Worm (Caenorhabditis elegans): ENCODE results near the gene txt-2.

DNA sequence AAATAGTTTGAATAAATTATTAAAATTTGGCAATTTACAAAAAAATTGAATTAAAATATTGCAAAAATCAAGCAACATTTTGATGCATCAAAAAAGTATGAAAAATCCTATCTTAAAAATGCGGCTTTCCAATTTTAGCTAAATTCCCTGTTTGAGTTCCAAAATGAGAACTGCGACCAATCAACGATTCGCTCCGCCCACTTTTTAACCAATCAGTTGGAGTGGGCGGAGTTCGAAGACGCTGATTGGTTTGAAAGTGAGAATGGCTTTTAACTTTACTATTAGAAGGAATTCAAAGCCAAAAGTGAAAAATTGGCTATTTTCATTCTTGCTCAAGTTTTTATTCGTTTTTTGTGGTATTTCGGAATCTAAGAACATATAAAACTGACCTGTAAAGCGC is 7.3 kb upstream of the txt-2 start:
- TF ChIP-seq pha-4 (tag; optimal IDR thresholded peaks at IDR 0.05) (no peak), ceh-9 (tag; optimal IDR thresholded peaks at IDR 0.05) (no peak), unc-55 (GFP tag; optimal IDR thresholded peaks at IDR 0.05) (no peak), ref-2 (tag; optimal IDR thresholded peaks at IDR 0.05) (no peak), ama-1 (optimal IDR thresholded peaks at IDR 0.05) (no peak), K02D7.2 (tag; optimal IDR thresholded peaks at IDR 0.05) (no peak), hlh-8 (tag; optimal IDR thresholded peaks at IDR 0.05) (no peak), F13H6.1 (tag; optimal IDR thresholded peaks at IDR 0.05) (no peak), C08G9.2 (tag; optimal IDR thresholded peaks at IDR 0.05) (no peak), npax-4 (tag; optimal IDR thresholded peaks at IDR 0.05) (no peak), elt-4 (tag; optimal IDR thresholded peaks at IDR 0.05) (no peak), pqm-1 (tag; optimal IDR thresholded peaks at IDR 0.05) (no peak)

Measured in whole organism, late embryonic.